Worm (Caenorhabditis elegans): ENCODE results near the gene dhhc-8.

ce11 chrIII:13064213-13065184 is 42.9 kb upstream of the dhhc-8 start:
- TF ChIP-seq pha-4 (tag; optimal IDR thresholded peaks at IDR 0.05): no peak
- peak; percentile 63 for TF ChIP-seq ceh-31 (tag; optimal IDR thresholded peaks at IDR 0.05)
- TF ChIP-seq elt-2 (tag; optimal IDR thresholded peaks at IDR 0.05): no peak
- TF ChIP-seq nhr-11 (tag; optimal IDR thresholded peaks at IDR 0.05): no peak
- no peak for TF ChIP-seq dve-1 (tag; optimal IDR thresholded peaks at IDR 0.05)
- TF ChIP-seq ceh-9 (tag; optimal IDR thresholded peaks at IDR 0.05): no peak
- TF ChIP-seq fkh-10 (GFP tag; optimal IDR thresholded peaks at IDR 0.05): no peak
- no peak for TF ChIP-seq ama-1 (optimal IDR thresholded peaks at IDR 0.05)
- TF ChIP-seq unc-55 (GFP tag; optimal IDR thresholded peaks at IDR 0.05): no peak
- no peak for TF ChIP-seq hlh-8 (tag; optimal IDR thresholded peaks at IDR 0.05)
- TF ChIP-seq unc-3 (GFP tag; conservative IDR thresholded peaks at IDR 0.05): no peak
- no peak for TF ChIP-seq unc-3 (tag; optimal IDR thresholded peaks at IDR 0.05)
- TF ChIP-seq rnt-1 (tag; optimal IDR thresholded peaks at IDR 0.05): no peak
